Fruit fly (Drosophila melanogaster) whole organism, embryonic: ENCODE measurements around the gene CG7728.
A peak's percentile ranks its signal among the peaks of the same experiment; 100 is the strongest.

Experiments used
- C15 ChIP-seq: fragments of 200-800 bp; sonication (Bioruptor generic); IDR thresholded peaks from 3 replicates; pipeline ENCODE4 v1.3.6; 2022; ENCODE audit warnings: missing biosample characterization, missing genetic modification characterization
- CG11504 ChIP-seq: fragments of 200-800 bp; sonication (Bioruptor generic); optimal IDR thresholded peaks from 3 replicates; lab custom pipeline; 2019; ENCODE audit warnings: missing biosample characterization, mild to moderate bottlenecking, missing genetic modification characterization, moderate library complexity
- CG14710 ChIP-seq: fragments of 200-800 bp; sonication (Bioruptor generic); optimal IDR thresholded peaks from 3 replicates; lab custom pipeline; 2019; ENCODE audit warnings: missing biosample characterization, mild to moderate bottlenecking, missing genetic modification characterization, moderate library complexity
- CG14860 ChIP-seq: fragments of 200-800 bp; sonication (Bioruptor generic); IDR thresholded peaks from 3 replicates; pipeline ENCODE4 v1.3.6; 2022; ENCODE audit warnings: missing biosample characterization, missing genetic modification characterization; ENCODE audit not compliant: partially characterized antibody
- CG16863 ChIP-seq: fragments of 200-800 bp; sonication (Bioruptor generic); optimal IDR thresholded peaks from 3 replicates; lab custom pipeline; 2016; ENCODE audit warnings: missing biosample characterization, missing genetic modification characterization
- CG17385 ChIP-seq: fragments of 200-800 bp; sonication (Bioruptor generic); optimal IDR thresholded peaks from 3 replicates; lab custom pipeline; 2018; ENCODE audit warnings: missing biosample characterization, mild to moderate bottlenecking, missing genetic modification characterization
- CG17802 ChIP-seq: fragments of 200-800 bp; sonication (Bioruptor generic); optimal IDR thresholded peaks from 2 replicates; lab custom pipeline; 2018; ENCODE audit warnings: missing biosample characterization, mild to moderate bottlenecking, missing genetic modification characterization, moderate library complexity
- CG18599 ChIP-seq: fragments of 200-800 bp; sonication (Bioruptor generic); optimal IDR thresholded peaks from 3 replicates; lab custom pipeline; 2017; ENCODE audit warnings: missing biosample characterization, missing genetic modification characterization, mild to moderate bottlenecking, moderate library complexity, missing genetic modification reagents
- CG31441 ChIP-seq: fragments of 200-800 bp; sonication (Bioruptor generic); IDR thresholded peaks from 2 replicates; pipeline ENCODE4 v1.3.6; 2022; ENCODE audit warnings: missing biosample characterization, missing genetic modification characterization
- CG32532 ChIP-seq: fragments of 200-800 bp; sonication (Bioruptor generic); IDR thresholded peaks from 2 replicates; pipeline ENCODE4 v1.3.6; 2022; ENCODE audit warnings: missing biosample characterization, missing genetic modification characterization
- CG3281 ChIP-seq: fragments of 200-800 bp; sonication (Bioruptor generic); optimal IDR thresholded peaks from 3 replicates; lab custom pipeline; 2017; ENCODE audit warnings: missing biosample characterization, mild to moderate bottlenecking, missing genetic modification characterization
- CG34224 ChIP-seq: fragments of 200-800 bp; sonication (Bioruptor generic); IDR thresholded peaks from 3 replicates; pipeline ENCODE4 v1.3.6; 2022; ENCODE audit warnings: missing biosample characterization, missing genetic modification characterization; ENCODE audit not compliant: partially characterized antibody
- CG3726 ChIP-seq: fragments of 200-800 bp; sonication (Bioruptor generic); IDR thresholded peaks from 3 replicates; pipeline ENCODE4, ENCODE4 v1.3.6; 2022; ENCODE audit warnings: missing biosample characterization, missing genetic modification characterization
- CG8281 ChIP-seq: fragments of 200-800 bp; sonication (Bioruptor generic); optimal IDR thresholded peaks from 2 replicates; lab custom pipeline; 2018; ENCODE audit warnings: missing biosample characterization, mild to moderate bottlenecking, missing genetic modification characterization, moderate library complexity
- CG8388 ChIP-seq: fragments of 200-800 bp; sonication (Bioruptor generic); optimal IDR thresholded peaks from 2 replicates; lab custom pipeline; 2019; ENCODE audit warnings: missing biosample characterization, mild to moderate bottlenecking, missing genetic modification characterization, moderate library complexity
- CG9932 ChIP-seq: fragments of 200-800 bp; sonication (Bioruptor generic); IDR thresholded peaks from 2 replicates; pipeline ENCODE4 v1.3.6; 2022; ENCODE audit warnings: missing biosample characterization, missing genetic modification characterization
- CoRest ChIP-seq: fragments of 200-800 bp; sonication (Bioruptor generic); optimal IDR thresholded peaks from 3 replicates; lab custom pipeline; 2018; ENCODE audit warnings: missing biosample characterization, mild to moderate bottlenecking, missing genetic modification characterization, moderate library complexity
- D19B ChIP-seq: fragments of 200-800 bp; sonication (Bioruptor generic); optimal IDR thresholded peaks from 2 replicates; lab custom pipeline; 2017; ENCODE audit warnings: missing biosample characterization, mild to moderate bottlenecking, missing genetic modification characterization
- Dfd ChIP-seq, 2 experiments: fragments of >200 bp; optimal IDR thresholded peaks; 2 replicates each; lab custom pipeline; 2017; ENCODE audit warnings: missing biosample characterization in 2 of 2, missing genetic modification characterization in 2 of 2
- Dll ChIP-seq: fragments of 200-800 bp; sonication (Bioruptor generic); IDR thresholded peaks from 4 replicates; pipeline ENCODE4 v1.3.6; 2022; ENCODE audit warnings: missing biosample characterization, missing genetic modification characterization; ENCODE audit not compliant: partially characterized antibody
- E2f1 ChIP-seq: fragments of 200-800 bp; sonication (Bioruptor generic); IDR thresholded peaks from 2 replicates; pipeline ENCODE4 v1.3.6; 2022; ENCODE audit warnings: missing biosample characterization, missing genetic modification characterization
- E2f2 ChIP-seq: fragments of 200-800 bp; sonication (Bioruptor generic); IDR thresholded peaks from 2 replicates; pipeline ENCODE4 v1.3.6; 2022; ENCODE audit warnings: missing biosample characterization, missing genetic modification characterization
- Eip74EF ChIP-seq, 2 experiments: fragments of 200-800 bp in 1 of 2; fragments of >200 bp in 1 of 2; sonication (Bioruptor generic) in 1 of 2; optimal IDR thresholded peaks; 2 replicates each; lab custom pipeline; 2017 to 2019; ENCODE audit warnings: missing biosample characterization in 2 of 2, missing genetic modification characterization in 2 of 2, mild to moderate bottlenecking in 1 of 2, moderate library complexity in 1 of 2
- Max ChIP-seq: fragments of 200-800 bp; sonication (Bioruptor generic); optimal IDR thresholded peaks from 2 replicates; lab custom pipeline; 2016; ENCODE audit warnings: missing biosample characterization, mild to moderate bottlenecking, missing genetic modification characterization
- Med ChIP-seq: fragments of 200-800 bp; sonication (Bioruptor generic); peaks from one replicate; lab custom pipeline; 2016; ENCODE audit warnings: missing biosample characterization, missing genetic modification characterization, mild to moderate bottlenecking, inconsistent platforms, moderate library complexity
- NFAT ChIP-seq: fragments of 200-800 bp; sonication (Bioruptor generic); IDR thresholded peaks from 2 replicates; pipeline ENCODE4 v1.3.6; 2022; ENCODE audit warnings: missing biosample characterization, missing genetic modification characterization
- Oaz ChIP-seq: fragments of 200-800 bp; sonication (Bioruptor generic); IDR thresholded peaks from 2 replicates; pipeline ENCODE4 v1.3.6; 2022; ENCODE audit warnings: missing biosample characterization, missing genetic modification characterization
- Ptx1 ChIP-seq: fragments of 200-800 bp; sonication (Bioruptor generic); IDR thresholded peaks from 2 replicates; pipeline ENCODE4 v1.3.6; 2022; ENCODE audit warnings: missing biosample characterization, missing genetic modification characterization
- abd-A ChIP-seq: fragments of 200-800 bp; sonication (Bioruptor generic); optimal IDR thresholded peaks from 3 replicates; lab custom pipeline; 2019; ENCODE audit warnings: missing biosample characterization, mild to moderate bottlenecking, missing genetic modification characterization, moderate library complexity
- bsh ChIP-seq, 2 experiments: fragments of 200-800 bp; sonication (Bioruptor generic); optimal IDR thresholded peaks; 2 replicates each; lab custom pipeline; 2017 to 2018; ENCODE audit warnings: mild to moderate bottlenecking in 2 of 2, missing biosample characterization in 2 of 2, missing genetic modification characterization in 2 of 2, moderate library complexity in 1 of 2
- ci ChIP-seq: fragments of 200-800 bp; sonication (Bioruptor generic); IDR thresholded peaks from 3 replicates; pipeline ENCODE4 v1.3.6; 2022; ENCODE audit warnings: missing biosample characterization, missing genetic modification characterization
- croc ChIP-seq: fragments of 200-800 bp; sonication (Bioruptor generic); conservative IDR thresholded peaks from 3 replicates; pipeline ENCODE4 v1.3.6; 2022; ENCODE audit warnings: missing biosample characterization, missing genetic modification characterization
- crp ChIP-seq, 2 experiments: fragments of 200-800 bp; sonication (Bioruptor generic); optimal IDR thresholded peaks; 2 replicates in 1 of 2; 3 replicates in 1 of 2; lab custom pipeline; 2017; ENCODE audit warnings: missing biosample characterization in 2 of 2, missing genetic modification characterization in 2 of 2, mild to moderate bottlenecking in 1 of 2, moderate library complexity in 1 of 2
- cwo ChIP-seq: fragments of 200-800 bp; sonication (Bioruptor generic); optimal IDR thresholded peaks from 3 replicates; lab custom pipeline; 2017; ENCODE audit warnings: missing biosample characterization, missing genetic modification characterization, mild to moderate bottlenecking, moderate library complexity, missing genetic modification reagents
- ems ChIP-seq: fragments of 200-800 bp; sonication (Bioruptor generic); optimal IDR thresholded peaks from 3 replicates; lab custom pipeline; 2016; ENCODE audit warnings: missing biosample characterization, missing genetic modification characterization
- eve ChIP-seq, 2 experiments: fragments of >200 bp; optimal IDR thresholded peaks; 2 replicates each; lab custom pipeline; 2017; ENCODE audit warnings: missing biosample characterization in 2 of 2, missing genetic modification characterization in 2 of 2
- ewg ChIP-seq: fragments of 200-800 bp; sonication (Bioruptor generic); optimal IDR thresholded peaks from 3 replicates; lab custom pipeline; 2017; ENCODE audit warnings: mild to moderate bottlenecking, missing biosample characterization, missing genetic modification reagents, missing genetic modification characterization
- grau ChIP-seq: fragments of 200-800 bp; optimal IDR thresholded peaks from 3 replicates; lab custom pipeline; 2019; ENCODE audit warnings: missing biosample characterization, mild to moderate bottlenecking, missing genetic modification characterization, moderate library complexity
- jing ChIP-seq: fragments of 200-800 bp; sonication (Bioruptor generic); optimal IDR thresholded peaks from 2 replicates; lab custom pipeline; 2018; ENCODE audit warnings: missing biosample characterization, mild to moderate bottlenecking, missing genetic modification characterization
- lilli ChIP-seq: fragments of 200-800 bp; sonication (Bioruptor generic); optimal IDR thresholded peaks from 3 replicates; lab custom pipeline; 2016; ENCODE audit warnings: missing biosample characterization, missing genetic modification characterization
- lmd ChIP-seq: fragments of 200-800 bp; sonication (Bioruptor generic); IDR thresholded peaks from 2 replicates; pipeline ENCODE4 v1.3.6; 2022; ENCODE audit warnings: missing biosample characterization, missing genetic modification characterization
- nerfin-1 ChIP-seq: fragments of 200-800 bp; sonication (Bioruptor generic); optimal IDR thresholded peaks from 3 replicates; lab custom pipeline; 2019; ENCODE audit warnings: missing biosample characterization, mild to moderate bottlenecking, missing genetic modification characterization, moderate library complexity
- prd ChIP-seq, 3 experiments: fragments of >200 bp in 2 of 3; fragments of 200-800 bp in 1 of 3; sonication (Bioruptor generic) in 1 of 3; optimal IDR thresholded peaks in 2 of 3; IDR thresholded peaks in 1 of 3; 2 replicates in 2 of 3; 3 replicates in 1 of 3; pipeline versions ENCODE4 v1.3.6 to Lab custom; 2017 to 2022; ENCODE audit warnings: missing biosample characterization in 1 of 3, missing genetic modification characterization in 1 of 3
- so ChIP-seq: fragments of 200-800 bp; sonication (Bioruptor generic); IDR thresholded peaks from 3 replicates; pipeline ENCODE4 v1.3.6; 2022; ENCODE audit warnings: missing biosample characterization, missing genetic modification characterization
- sob ChIP-seq: fragments of 200-800 bp; sonication (Bioruptor generic); IDR thresholded peaks from 2 replicates; pipeline ENCODE4 v1.3.6; 2022; ENCODE audit warnings: missing biosample characterization, missing genetic modification characterization
- zfh2 ChIP-seq: fragments of 200-800 bp; sonication (Bioruptor generic); optimal IDR thresholded peaks from 2 replicates; lab custom pipeline; 2016; ENCODE audit warnings: missing biosample characterization, missing genetic modification characterization

CG7728 gene

dm6 chr3L:16986062-16987013 is 30.0 kb upstream of the CG7728 start (continued):
- TF ChIP-seq abd-A: peak; percentile 56
- TF ChIP-seq so (GFP tag; lab: Robert Waterston, UW): no peak
- TF ChIP-seq crp (GFP tag; optimal IDR thresholded peaks at IDR 0.05; lab: Kevin White, UChicago): peak in 1 of 2 experiments; percentile 25
- peak; percentile 27 for TF ChIP-seq CG14710 (tag; lab: Kevin White, UChicago)
- TF ChIP-seq CG3281 (GFP tag; lab: Kevin White, UChicago): peak; percentile 68
- TF ChIP-seq jing (GFP tag; lab: Kevin White, UChicago): no peak
- TF ChIP-seq prd (optimal IDR thresholded peaks at IDR 0.05; lab: Kevin White, UChicago): no peak
- 0 out of 3 replicates have a peak, but pooled peaks have one; percentile 33 for TF ChIP-seq prd (GFP tag; IDR thresholded peaks at IDR 0.05; lab: Robert Waterston, UW)
- peak; percentile 53 for TF ChIP-seq Max (GFP tag; lab: Kevin White, UChicago)
- TF ChIP-seq C15 (GFP tag; lab: Robert Waterston, UW): 0 out of 3 replicates have a peak, but pooled peaks have one; percentile 13
- TF ChIP-seq CG31441 (GFP tag; lab: Robert Waterston, UW): peak; percentile 63
- TF ChIP-seq bsh (GFP tag; optimal IDR thresholded peaks at IDR 0.05; lab: Kevin White, UChicago): peak; percentile 37 to 63
- peak; percentile 19 for TF ChIP-seq zfh2 (GFP tag; lab: Kevin White, UChicago)
- peak; percentile 72; the same call in 2 of the 3 replicates for TF ChIP-seq ci (GFP tag; lab: Robert Waterston, UW)
- TF ChIP-seq CG34224 (GFP tag; lab: Robert Waterston, UW): no peak
- peak; percentile 28 for TF ChIP-seq cwo
- peak; percentile 30 for TF ChIP-seq D19B (GFP tag; lab: Kevin White, UChicago)
- 0 out of 3 replicates have a peak, but pooled peaks have one; percentile 24 for TF ChIP-seq croc
- peak; percentile 71 for TF ChIP-seq CoRest
- peak; percentile 54 for TF ChIP-seq sob (GFP tag; lab: Robert Waterston, UW)
- no peak for TF ChIP-seq Eip74EF (GFP tag; optimal IDR thresholded peaks at IDR 0.05; lab: Kevin White, UChicago)
- peak; percentile 42 for TF ChIP-seq lilli (GFP tag; lab: Kevin White, UChicago)
- 0 out of 2 replicates have a peak, but pooled peaks have one; percentile 11 for TF ChIP-seq E2f2 (GFP tag; lab: Robert Waterston, UW)
- peak; percentile 27 for TF ChIP-seq CG18599 (GFP tag; lab: Kevin White, UChicago)
- TF ChIP-seq ewg: peak; percentile 39
- peak; percentile 65 for TF ChIP-seq CG17385
- peak; percentile 32; the same call in 2 of the 4 replicates for TF ChIP-seq Dll (GFP tag; lab: Robert Waterston, UW)
- TF ChIP-seq CG11504: peak; percentile 81
- peak; percentile 75 for TF ChIP-seq NFAT
- no peak for TF ChIP-seq Dfd (GFP tag; optimal IDR thresholded peaks at IDR 0.05; lab: Kevin White, UChicago)
- TF ChIP-seq Oaz (GFP tag; lab: Robert Waterston, UW): no peak
- 0 out of 2 replicates have a peak, but pooled peaks have one; percentile 8 for TF ChIP-seq E2f1
- TF ChIP-seq eve (GFP tag; optimal IDR thresholded peaks at IDR 0.05; lab: Kevin White, UChicago): peak in 1 of 2 experiments; percentile 33
- TF ChIP-seq CG9932 (GFP tag; lab: Robert Waterston, UW): peak; percentile 45; the same call in 1 of the 2 replicates
- peak; percentile 27; the same call in 1 of the 2 replicates for TF ChIP-seq lmd (GFP tag; lab: Robert Waterston, UW)
- TF ChIP-seq Med (GFP tag; lab: Kevin White, UChicago): peak; percentile 79
- peak; percentile 30 for TF ChIP-seq ems (GFP tag; lab: Kevin White, UChicago)
- TF ChIP-seq CG16863 (GFP tag; lab: Kevin White, UChicago): peak; percentile 33
- no peak for TF ChIP-seq CG14860 (GFP tag; lab: Robert Waterston, UW)
- TF ChIP-seq Ptx1: peak; percentile 69
- peak; percentile 58 for TF ChIP-seq grau (tag; lab: Kevin White, UChicago)
- TF ChIP-seq CG8388 (GFP tag; lab: Kevin White, UChicago): peak; percentile 41
- peak; percentile 43 for TF ChIP-seq CG32532 (GFP tag; lab: Robert Waterston, UW)
- peak; percentile 24 for TF ChIP-seq CG8281
- peak; percentile 19 for TF ChIP-seq CG17802 (tag; lab: Kevin White, UChicago)
- TF ChIP-seq CG3726: peak; percentile 28; the same call in 1 of the 3 replicates
- peak; percentile 18 for TF ChIP-seq nerfin-1 (tag; lab: Kevin White, UChicago)
